Worm (Caenorhabditis elegans): ENCODE results near the gene C01G5.25.

- TF ChIP-seq unc-62 (GFP tag; optimal IDR thresholded peaks at IDR 0.05 in 1 of 2) (no peak), unc-62 (tag; optimal IDR thresholded peaks at IDR 0.05) (no peak), saeg-2 (GFP tag; IDR thresholded peaks at IDR 0.05) (no peak), F49E8.2 (tag; optimal IDR thresholded peaks at IDR 0.05; ENCODE audit: borderline replicate concordance) (no peak), mxl-3 (GFP tag; optimal IDR thresholded peaks at IDR 0.05) (no peak), fkh-10 (GFP tag; optimal IDR thresholded peaks at IDR 0.05) (no peak)
Observed at ce11 chrIV:6517859-6518258, 23.6 kb upstream of the C01G5.25 start, which contains the start of gene C01G5.7.

Data from whole organism, L4 larva.